Worm (Caenorhabditis elegans) whole organism, L4 larva: Measurements from ENCODE around the gene acl-7.

ENCODE experiments used
- F37D6.2 ChIP-seq: sonication (generic microtip); optimal IDR thresholded peaks from 2 replicates; lab custom pipeline; 2016; ENCODE audit warnings: mild to moderate bottlenecking, missing genetic modification characterization, missing compliant biosample characterization
- ces-1 ChIP-seq: fragments of 150-350 bp; sonication (generic microtip); optimal IDR thresholded peaks from 4 replicates; lab custom pipeline; 2014; ENCODE audit warnings: missing biosample characterization, missing genetic modification reagents, missing genetic modification characterization
- mep-1 ChIP-seq: fragments of 150-350 bp; sonication (generic microtip); optimal IDR thresholded peaks from 3 replicates; lab custom pipeline; 2014; ENCODE audit warnings: missing biosample characterization, missing genetic modification characterization
- nhr-10 ChIP-seq: fragments of 150-350 bp; optimal IDR thresholded peaks from 2 replicates; lab custom pipeline; 2014; ENCODE audit warnings: missing biosample characterization, missing genetic modification characterization
- nhr-102 ChIP-seq: sonication (generic microtip); optimal IDR thresholded peaks from 2 replicates; lab custom pipeline; 2016; ENCODE audit warnings: mild to moderate bottlenecking, missing genetic modification characterization, moderate library complexity, missing compliant biosample characterization
- php-3 ChIP-seq: fragments of 200-800 bp; sonication (Bioruptor generic); IDR thresholded peaks from 2 replicates; pipeline ENCODE4 v1.3.6; 2022; ENCODE audit warnings: missing genetic modification reagents, missing genetic modification characterization, missing compliant biosample characterization

DNA sequence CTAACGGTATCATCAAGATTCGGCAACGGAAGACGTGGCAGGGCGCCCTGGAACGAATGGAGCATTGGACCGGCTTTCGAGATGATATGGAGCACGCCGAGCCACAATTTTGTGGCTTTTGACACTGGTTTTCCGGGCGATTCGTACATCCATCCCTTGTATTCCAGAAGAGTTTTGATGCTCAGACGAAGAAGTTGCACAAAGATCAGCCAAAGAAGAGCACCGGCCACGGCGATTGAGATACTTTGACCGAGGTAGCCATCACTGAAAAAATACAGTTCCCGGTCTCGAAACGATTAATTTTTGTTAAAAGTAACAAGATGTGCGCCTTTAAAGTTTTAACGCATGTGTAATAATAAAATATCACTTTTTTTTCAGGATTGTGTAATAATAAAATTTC lies 21.1 kb downstream of the acl-7 start:
- TF ChIP-seq nhr-102 (tag; lab: Kevin White, UChicago), result no peak
- TF ChIP-seq nhr-10, result no peak
- no peak for TF ChIP-seq ces-1 (GFP tag; lab: Kevin White, UChicago)
- TF ChIP-seq mep-1 (tag; lab: Kevin White, UChicago), result peak; percentile 29
- TF ChIP-seq F37D6.2 (tag; lab: Kevin White, UChicago), result no peak
- peak; percentile 56; the same call in 1 of the 2 replicates for TF ChIP-seq php-3 (GFP tag; lab: Robert Waterston, UW)
